Fruit fly (Drosophila melanogaster): ENCODE data around the gene CG4393.

DNA sequence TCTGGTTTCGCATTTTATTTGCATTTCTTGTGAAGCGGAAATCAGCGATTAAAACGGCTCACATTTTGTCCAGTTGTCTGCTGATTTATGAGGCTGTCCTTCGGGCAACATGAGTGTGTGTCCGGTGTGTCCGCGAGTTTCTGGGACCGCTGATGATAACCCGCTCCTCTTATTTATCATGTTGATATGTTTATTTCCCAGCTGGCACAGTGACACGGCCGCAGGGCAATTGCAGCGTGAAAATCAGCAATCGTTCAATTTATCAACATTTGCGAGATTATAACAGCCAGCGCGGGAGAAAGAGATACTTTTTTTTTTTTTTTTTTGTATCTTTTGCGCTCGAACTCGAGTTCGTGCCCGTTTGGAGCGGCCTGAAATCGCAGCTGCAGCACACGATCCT, 24.2 kb downstream of the CG4393 start:
- TF ChIP-seq CG6808 (GFP tag; optimal IDR thresholded peaks at IDR 0.05) (no peak), Lpt (GFP tag; optimal IDR thresholded peaks at IDR 0.05) (no peak)

Data from whole organism, prepupa.